Worm (Caenorhabditis elegans) whole organism, midembryonic: Measurements from ENCODE around the gene rpl-28.

Experiments
- cog-1 ChIP-seq: sonication (generic microtip); optimal IDR thresholded peaks from 2 replicates; lab custom pipeline; 2016; ENCODE audit warnings: missing genetic modification characterization, missing compliant biosample characterization
- klf-2 ChIP-seq: fragments of 200-800 bp; sonication (Bioruptor generic); conservative IDR thresholded peaks from 2 replicates; pipeline ENCODE4 v1.3.6; 2022; ENCODE audit warnings: missing genetic modification reagents, missing genetic modification characterization, missing compliant biosample characterization
- ref-1 ChIP-seq: fragments of 200-800 bp; sonication (Bioruptor generic); conservative IDR thresholded peaks from 2 replicates; pipeline ENCODE4 v1.3.6; 2022; ENCODE audit warnings: missing genetic modification reagents, missing genetic modification characterization, missing compliant biosample characterization
- tab-1 ChIP-seq: fragments of 200-800 bp; sonication (Bioruptor generic); IDR thresholded peaks from 2 replicates; pipeline ENCODE4 v1.3.6; 2022; ENCODE audit warnings: missing genetic modification characterization, missing compliant biosample characterization

DNA sequence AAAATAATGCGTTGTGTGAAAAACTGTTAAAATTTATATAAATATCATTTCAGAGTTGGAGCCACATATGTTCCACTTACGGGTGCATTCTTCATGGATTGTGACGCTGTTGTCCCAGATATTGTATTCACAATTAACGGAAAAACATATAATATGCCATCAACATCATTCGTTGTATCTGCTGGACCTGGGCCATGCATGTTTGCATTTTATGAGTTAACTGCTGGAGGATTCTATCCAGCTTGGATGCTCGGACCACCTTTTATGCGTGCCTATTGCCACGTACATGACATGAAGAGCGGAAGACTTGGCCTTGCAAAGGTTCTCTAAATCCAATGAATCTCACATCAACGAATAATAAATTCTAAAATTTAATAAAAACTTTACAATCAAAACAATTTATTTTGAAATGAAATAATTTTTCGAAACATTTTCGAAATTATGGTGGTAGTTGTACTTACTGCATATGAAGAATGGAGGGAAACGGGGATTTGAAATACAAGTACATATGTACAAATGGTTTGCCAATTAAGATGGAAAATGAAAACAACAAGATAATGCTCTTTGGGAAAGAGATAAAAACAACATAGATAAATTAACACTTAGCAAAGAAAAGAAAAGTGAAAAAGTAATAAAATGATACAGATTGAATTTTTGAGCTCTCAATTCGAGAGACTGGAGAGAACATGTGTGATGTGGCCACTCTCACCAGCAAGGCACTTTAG lies 16.0 kb upstream of the rpl-28 start:
- no peak for TF ChIP-seq ref-1 (GFP tag; lab: Robert Waterston, UW)
- TF ChIP-seq cog-1 (tag; lab: Kevin White, UChicago), result no peak
- TF ChIP-seq tab-1, result no peak
- TF ChIP-seq klf-2, result no peak
